Fruit fly (Drosophila melanogaster) whole organism, larva: ENCODE results near the gene CG4822.

Source experiments
- noc ChIP-seq: fragments of 200-800 bp; sonication (Bioruptor generic); optimal IDR thresholded peaks from 3 replicates; lab custom pipeline; 2019; ENCODE audit warnings: missing biosample characterization, mild to moderate bottlenecking, missing genetic modification characterization, moderate library complexity

Gene CG4822

DNA sequence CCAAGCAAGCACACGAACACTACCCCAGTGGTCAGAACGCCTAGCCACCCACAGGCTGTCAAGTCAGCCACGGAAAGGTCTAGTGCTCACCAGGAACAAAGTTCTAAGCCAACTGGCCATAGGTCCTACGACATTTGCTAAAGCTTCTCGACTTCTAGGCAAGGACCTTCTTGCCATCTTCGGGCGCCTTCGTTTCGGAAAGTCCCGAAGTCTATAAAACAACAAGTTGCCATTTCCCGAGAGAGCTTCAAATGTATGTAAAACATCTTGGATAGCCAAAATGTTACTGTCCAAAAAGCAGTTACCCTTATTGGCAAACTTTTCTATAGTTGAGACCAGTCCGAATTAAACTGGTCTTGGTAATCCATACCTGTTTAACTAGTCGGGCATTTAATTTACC lies 24.9 kb upstream of the CG4822 start:
- TF ChIP-seq noc (tag; lab: Kevin White, UChicago), result no peak

dm6 chr2L:143088-143487 lies 21.5 kb upstream of the CG4822 start, which contains the start of the genes CG31974 and CG11454:
TSS of gene CG31974 (minus strand) at chr2L:143091.
TSS of gene CG11454 (plus strand) at chr2L:143323.
- no peak for TF ChIP-seq noc (tag; lab: Kevin White, UChicago)

- TF ChIP-seq noc (tag; lab: Kevin White, UChicago), result peak; percentile 10
Observed at dm6 chr2L:140849-141248, 19.3 kb upstream of the CG4822 start, which contains the start of the genes CG31975 and ovm. TSS of gene CG31975 (minus strand) at chr2L:140992. TSS of gene ovm (minus strand) at chr2L:140992.

dm6 chr2L:139610-140009 lies 18.1 kb upstream of the CG4822 start:
- peak; percentile 12 for TF ChIP-seq noc (tag; lab: Kevin White, UChicago)

- TF ChIP-seq noc (tag; lab: Kevin White, UChicago), result no peak
Observed at dm6 chr2L:138063-138462, 16.5 kb upstream of the CG4822 start.

DNA sequence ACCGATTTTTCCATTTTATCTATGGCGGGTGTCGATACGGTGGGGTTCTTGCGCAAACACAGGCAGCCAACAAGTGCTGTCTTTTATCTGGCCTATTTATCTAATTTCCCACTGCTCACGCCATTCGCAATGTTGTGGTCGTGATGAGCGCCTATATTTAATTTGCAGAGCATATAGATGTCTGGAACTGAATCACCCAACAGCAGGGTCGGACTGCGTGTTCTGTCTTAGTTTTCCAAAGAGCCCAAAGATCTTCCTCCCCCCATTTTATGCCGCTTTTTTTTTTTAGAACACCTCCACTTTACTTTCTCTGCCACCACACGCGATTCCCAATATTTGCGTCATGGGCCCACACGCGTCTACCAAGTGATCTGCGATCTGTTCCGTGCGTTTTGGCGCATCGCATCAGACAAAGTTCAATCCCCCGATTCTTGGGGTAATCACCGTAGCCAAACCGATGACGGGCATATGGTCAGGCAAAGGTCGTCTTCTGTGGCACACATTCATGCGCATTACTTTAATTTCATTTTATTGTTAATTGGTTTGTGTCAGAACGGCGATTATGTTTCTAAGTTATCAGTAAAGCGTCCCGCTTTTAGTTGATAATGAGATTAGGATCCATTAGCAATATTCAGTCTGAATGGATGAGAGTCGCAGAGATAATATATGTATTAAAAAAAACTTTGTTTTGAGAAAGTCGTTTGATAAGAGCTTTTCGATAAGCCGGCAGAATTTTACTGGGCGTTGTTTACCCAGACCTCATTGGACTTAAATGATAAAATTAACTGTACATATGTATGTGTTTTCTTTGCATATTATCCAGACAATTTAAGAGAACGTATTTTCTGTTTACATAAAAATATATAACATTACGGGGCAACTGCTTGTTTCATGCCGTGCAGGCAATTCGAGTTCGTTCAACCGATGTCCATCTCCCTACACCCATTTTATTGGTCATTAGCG lies 15.5 kb upstream of the CG4822 start:
- TF ChIP-seq noc (tag; lab: Kevin White, UChicago), result peak; percentile 90

DNA sequence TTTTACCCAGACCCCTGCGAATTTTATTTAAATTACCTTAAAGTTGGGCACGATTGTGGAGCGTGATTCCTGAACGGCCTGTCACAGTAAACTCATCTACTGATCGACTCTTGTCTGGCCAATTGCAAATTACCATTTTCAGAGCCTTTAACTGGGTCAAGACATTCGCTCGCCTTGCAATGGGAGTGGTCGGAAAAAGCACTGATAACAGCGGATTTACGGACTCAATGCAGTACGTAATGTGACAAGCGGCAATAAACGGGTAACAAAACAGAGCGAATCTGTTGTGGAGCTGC lies 14.5 kb upstream of the CG4822 start:
- TF ChIP-seq noc (tag; lab: Kevin White, UChicago), result peak; percentile 35

DNA sequence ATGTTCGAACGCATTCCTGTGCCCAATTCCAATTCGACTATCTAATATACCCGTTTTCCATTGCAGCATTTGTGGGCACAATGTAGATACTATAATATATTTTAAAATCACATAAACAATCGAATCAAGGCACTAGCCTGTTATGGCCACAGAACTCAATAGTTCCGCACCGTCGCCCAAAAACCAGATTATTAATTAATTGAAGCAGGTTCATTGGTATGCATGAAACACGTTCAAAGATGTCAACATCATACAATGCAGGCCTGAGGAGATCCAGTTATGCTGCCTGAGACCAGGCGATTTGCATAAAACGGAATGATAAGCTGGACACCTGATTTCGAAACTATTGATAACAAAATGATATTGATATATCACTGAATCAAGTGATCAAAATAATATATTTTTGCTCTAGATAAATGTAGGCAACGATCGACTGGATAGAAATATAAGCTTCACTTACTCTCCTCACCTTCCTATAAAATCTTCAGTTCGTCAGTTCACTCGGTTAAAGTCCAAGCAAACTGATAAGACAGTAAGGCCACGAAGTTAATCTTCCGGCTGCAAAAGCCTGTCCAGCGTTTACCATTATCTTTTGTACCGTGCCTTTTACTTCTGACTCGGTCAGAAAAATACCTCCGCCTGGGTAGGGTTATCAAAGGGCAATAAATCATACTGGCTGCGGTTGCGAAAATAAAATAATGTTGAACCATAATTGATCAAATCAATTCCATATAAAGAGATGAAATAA lies 14.0 kb upstream of the CG4822 start:
- peak; percentile 69 for TF ChIP-seq noc (tag; lab: Kevin White, UChicago)

DNA sequence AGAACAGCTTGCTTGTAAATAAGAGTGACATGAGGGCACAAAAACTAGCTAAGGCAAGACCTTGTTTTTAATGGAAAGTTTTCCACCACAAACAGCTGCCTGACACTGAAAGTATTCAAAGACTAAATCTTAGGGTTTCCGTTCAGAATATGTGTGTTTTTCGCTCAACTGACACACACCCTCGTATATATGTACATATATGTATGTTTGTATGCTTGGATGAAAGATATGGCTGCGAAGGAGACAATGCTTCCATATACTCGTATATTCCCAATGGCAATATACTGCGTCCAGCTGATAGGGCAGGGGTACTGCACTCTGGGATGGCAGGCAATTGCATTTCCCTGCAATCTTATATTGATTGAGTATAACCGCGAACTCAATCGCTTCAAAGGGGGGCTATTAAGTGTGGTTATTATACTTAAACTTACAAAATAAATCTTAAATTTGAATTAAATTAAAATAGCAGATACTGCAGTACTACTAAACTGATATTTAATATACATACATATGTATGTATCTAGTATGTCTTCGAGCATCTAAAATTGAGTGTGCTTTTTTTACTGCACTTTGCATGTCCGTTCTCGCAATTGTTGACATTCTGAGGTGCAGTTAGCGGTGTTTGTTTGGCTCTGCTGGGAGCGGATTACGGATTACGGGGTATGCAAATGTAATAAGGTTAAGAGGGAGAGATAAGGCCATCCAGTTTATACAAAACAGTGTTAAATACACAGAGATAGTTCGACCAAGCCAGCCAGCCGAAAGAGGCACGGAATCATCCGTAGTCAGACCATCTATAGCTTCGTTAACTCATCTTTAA lies 13.2 kb upstream of the CG4822 start:
- TF ChIP-seq noc (tag; lab: Kevin White, UChicago), result no peak

DNA sequence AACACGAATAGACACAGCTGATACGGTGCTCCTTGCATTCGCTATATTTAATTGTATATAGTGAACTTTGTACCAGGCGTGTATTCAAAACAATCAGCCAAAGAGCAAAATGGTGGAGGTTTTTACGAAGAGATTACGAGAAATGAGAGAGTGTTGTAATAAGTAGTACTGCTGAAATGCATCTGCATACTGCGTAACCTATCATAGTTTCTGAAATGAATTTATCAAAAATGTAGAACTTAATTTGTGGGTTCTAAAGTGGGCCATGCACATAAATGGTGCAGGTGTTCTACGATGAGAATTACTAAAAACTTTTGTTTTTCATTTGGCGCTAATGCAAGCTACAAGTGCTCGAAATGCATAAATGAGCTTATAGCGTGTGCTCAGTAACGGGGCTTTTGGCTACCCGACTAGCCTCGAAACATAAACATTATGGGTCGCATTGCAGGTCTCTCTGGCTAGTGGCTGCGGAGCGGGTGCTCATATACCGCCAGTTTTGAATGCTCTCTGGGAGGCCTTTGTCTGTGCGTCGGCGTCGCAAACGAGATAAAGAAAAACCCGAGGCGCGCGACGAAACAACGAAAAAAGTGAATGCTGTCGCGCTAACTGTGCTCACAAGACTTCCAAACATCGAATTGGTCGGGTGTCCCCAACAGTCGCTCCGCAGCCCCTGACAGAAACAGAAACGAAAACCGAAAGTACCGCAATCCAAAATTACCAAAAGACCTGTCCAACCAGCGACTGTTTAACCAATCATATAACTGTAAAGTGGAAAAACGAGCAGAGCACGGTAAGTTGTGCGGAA lies 10.1 kb upstream of the CG4822 start, which contains the start of gene Gs1:
Gene Gs1 (plus strand): TSS at position 612 of the 805 bp plus-strand sequence.
- peak; percentile 71 for TF ChIP-seq noc (tag; lab: Kevin White, UChicago)

DNA sequence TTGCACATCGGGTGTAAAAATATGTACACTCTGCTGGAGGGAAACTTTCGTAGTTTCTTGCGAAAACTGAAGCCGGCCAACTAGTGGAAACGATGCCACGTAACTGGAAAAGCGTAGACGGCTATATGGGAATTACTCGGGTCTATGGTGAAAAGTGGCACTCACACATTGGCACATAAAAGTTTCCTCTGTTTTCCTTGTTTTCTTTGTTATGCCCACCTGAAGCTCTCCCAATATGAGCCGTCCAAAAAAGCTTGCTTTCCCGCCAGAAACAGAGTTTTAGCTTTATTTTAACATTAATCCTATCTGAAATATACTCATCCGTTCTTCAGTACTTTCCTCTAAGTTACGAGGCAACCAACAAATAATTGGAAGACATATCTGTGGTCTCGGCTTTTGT lies 9.1 kb upstream of the CG4822 start, which contains the start of gene CG3164:
Gene CG3164 (minus strand): TSS at position 101 of the 400 bp plus-strand sequence.
- no peak for TF ChIP-seq noc (tag; lab: Kevin White, UChicago)

- TF ChIP-seq noc (tag; lab: Kevin White, UChicago), result peak; percentile 59
Observed at dm6 chr2L:128977-129941, 7.7 kb upstream of the CG4822 start.

dm6 chr2L:128296-128715 lies 6.8 kb upstream of the CG4822 start:
- no peak for TF ChIP-seq noc (tag; lab: Kevin White, UChicago)
